Fruit fly (Drosophila melanogaster): ENCODE measurements around the gene COX4.

DNA sequence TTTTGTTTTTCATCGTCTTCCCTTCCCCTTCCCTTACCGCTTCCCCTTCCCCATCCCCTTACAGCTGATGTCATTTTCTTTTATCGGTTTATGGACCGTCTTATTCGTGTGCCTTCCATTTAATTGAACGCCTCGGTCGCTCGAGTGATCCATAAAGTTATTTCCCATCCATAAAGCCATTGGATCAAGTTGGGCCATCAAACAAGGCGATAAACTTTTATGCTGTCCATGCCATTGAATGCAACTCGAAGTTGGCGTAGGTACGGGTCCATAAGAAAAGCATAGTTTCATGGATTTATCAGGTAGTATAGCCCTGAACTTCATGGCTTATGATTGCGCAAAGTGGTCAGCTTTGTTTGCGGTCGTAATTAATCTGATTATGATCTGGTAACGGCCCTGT, 46.6 kb downstream of the COX4 start:
- TF ChIP-seq pan (optimal IDR thresholded peaks at IDR 0.05) (no peak), EcR (GFP tag; optimal IDR thresholded peaks at IDR 0.05) (no peak), Dll (optimal IDR thresholded peaks at IDR 0.05) (no peak), usp (GFP tag; optimal IDR thresholded peaks at IDR 0.05) (no peak)

All from whole organism.